Fruit fly (Drosophila melanogaster) whole organism, prepupa: ENCODE results near the gene Gr22c.

Source experiments
- Blimp-1 ChIP-seq: fragments of 200-800 bp; sonication (Bioruptor generic); optimal IDR thresholded peaks from 3 replicates; lab custom pipeline; 2017; ENCODE audit warnings: missing biosample characterization, missing genetic modification characterization, mild to moderate bottlenecking, moderate library complexity, missing genetic modification reagents
- CG31627 ChIP-seq: fragments of 200-800 bp; sonication (Bioruptor generic); optimal IDR thresholded peaks from 3 replicates; lab custom pipeline; 2016; ENCODE audit warnings: missing biosample characterization, missing genetic modification characterization
- CG6163 ChIP-seq: fragments of 200-800 bp; sonication (Bioruptor generic); IDR thresholded peaks from 3 replicates; pipeline ENCODE4 v1.3.6; 2022; ENCODE audit warnings: missing biosample characterization, missing genetic modification characterization
- CG7368 ChIP-seq: fragments of 200-800 bp; sonication (Bioruptor generic); optimal IDR thresholded peaks from 3 replicates; lab custom pipeline; 2016; ENCODE audit warnings: missing biosample characterization, missing genetic modification characterization
- CG8319 ChIP-seq: fragments of 200-800 bp; sonication (Bioruptor generic); optimal IDR thresholded peaks from 3 replicates; lab custom pipeline; 2016; ENCODE audit warnings: missing biosample characterization, missing genetic modification characterization
- Eip75B ChIP-seq: fragments of 200-800 bp; sonication (Bioruptor generic); optimal IDR thresholded peaks from 3 replicates; lab custom pipeline; 2016; ENCODE audit warnings: missing biosample characterization, missing genetic modification characterization
- Eip78C ChIP-seq: fragments of 200-800 bp; sonication (Bioruptor generic); peaks from one replicate; lab custom pipeline; 2016; ENCODE audit warnings: missing biosample characterization, missing genetic modification characterization
- Ets96B ChIP-seq: fragments of 200-800 bp; optimal IDR thresholded peaks from 2 replicates; lab custom pipeline; 2019; ENCODE audit warnings: missing biosample characterization, mild to moderate bottlenecking, missing genetic modification characterization, moderate library complexity
- Hr38 ChIP-seq: sonication (Bioruptor generic); optimal IDR thresholded peaks from 2 replicates; lab custom pipeline; 2016; ENCODE audit warnings: missing biosample characterization, missing genetic modification characterization
- OdsH ChIP-seq: fragments of 200-800 bp; sonication (Bioruptor generic); optimal IDR thresholded peaks from 3 replicates; lab custom pipeline; 2016; ENCODE audit warnings: missing biosample characterization, missing genetic modification characterization
- Sox15 ChIP-seq: fragments of 200-800 bp; sonication (Bioruptor generic); optimal IDR thresholded peaks from 3 replicates; lab custom pipeline; 2016; ENCODE audit warnings: missing biosample characterization, missing genetic modification characterization
- achi ChIP-seq: fragments of 200-800 bp; sonication (Bioruptor generic); optimal IDR thresholded peaks from 3 replicates; lab custom pipeline; 2016; ENCODE audit warnings: missing biosample characterization, missing genetic modification characterization
- cyc ChIP-seq: fragments of 200-800 bp; sonication (Bioruptor generic); optimal IDR thresholded peaks from 3 replicates; lab custom pipeline; 2016; ENCODE audit warnings: missing biosample characterization, missing genetic modification characterization
- eg ChIP-seq: fragments of 200-800 bp; sonication (Bioruptor generic); IDR thresholded peaks from 3 replicates; pipeline ENCODE4 v1.3.6; 2022; ENCODE audit warnings: missing biosample characterization, missing genetic modification characterization

dm6 chr2L:1793168-1793567 is 1.5 kb upstream of the Gr22c start, which contains the start of gene Gr22b:
- TF ChIP-seq Hr38 (GFP tag; lab: Kevin White, UChicago) (no peak), cyc (GFP tag; lab: Kevin White, UChicago) (no peak), eg (no peak), CG8319 (GFP tag; lab: Kevin White, UChicago) (no peak), Sox15 (no peak), CG7368 (GFP tag; lab: Kevin White, UChicago) (no peak), CG31627 (GFP tag; lab: Kevin White, UChicago) (no peak), Eip75B (GFP tag; lab: Kevin White, UChicago) (no peak), Eip78C (GFP tag; lab: Kevin White, UChicago) (no peak), CG6163 (no peak), achi (GFP tag; lab: Kevin White, UChicago) (no peak), OdsH (GFP tag; lab: Kevin White, UChicago) (no peak), Ets96B (tag; lab: Kevin White, UChicago) (no peak), Blimp-1 (no peak)
